Fruit fly (Drosophila melanogaster): ENCODE results near the gene TyrRS.

dm6 chr3L:16412394-16412950, 6.6 kb downstream of the TyrRS start, which contains the start of gene Serinc:
- TF ChIP-seq CTCF (optimal IDR thresholded peaks at IDR 0.05) (peak; percentile 68 to 92), CG8478 (optimal IDR thresholded peaks at IDR 0.05) (no peak)
